Worm (Caenorhabditis elegans) whole organism, L4 larva: ENCODE data around the gene srt-24.

Source experiments
- ceh-20 ChIP-seq: fragments of 200-800 bp; sonication (Bioruptor generic); IDR thresholded peaks from 2 replicates; pipeline ENCODE4 v1.3.6; 2022; ENCODE audit warnings: missing genetic modification reagents, missing genetic modification characterization, missing compliant biosample characterization
- ceh-28 ChIP-seq: fragments of 150-350 bp; optimal IDR thresholded peaks from 2 replicates; lab custom pipeline; 2014; ENCODE audit warnings: missing biosample characterization, missing genetic modification reagents, missing genetic modification characterization
- egl-27 ChIP-seq: sonication (generic microtip); optimal IDR thresholded peaks from 3 replicates; lab custom pipeline; 2017; ENCODE audit warnings: missing biosample characterization, missing genetic modification reagents, missing genetic modification characterization
- lin-38 ChIP-seq: fragments of 200-800 bp; sonication (Bioruptor generic); IDR thresholded peaks from 2 replicates; pipeline ENCODE4 v1.3.6; 2022; ENCODE audit warnings: missing genetic modification reagents, missing genetic modification characterization, missing compliant biosample characterization
- mxl-3 ChIP-seq: fragments of 200-800 bp; sonication (Bioruptor generic); optimal IDR thresholded peaks from 2 replicates; lab custom pipeline; 2018; ENCODE audit warnings: mild to moderate bottlenecking, missing genetic modification characterization, missing compliant biosample characterization
- nhr-102 ChIP-seq: sonication (generic microtip); optimal IDR thresholded peaks from 2 replicates; lab custom pipeline; 2016; ENCODE audit warnings: mild to moderate bottlenecking, missing genetic modification characterization, moderate library complexity, missing compliant biosample characterization
- nhr-237 ChIP-seq: sonication (generic microtip); optimal IDR thresholded peaks from 2 replicates; lab custom pipeline; 2017; ENCODE audit warnings: missing biosample characterization, missing genetic modification characterization
- nhr-25 ChIP-seq: sonication (generic microtip); optimal IDR thresholded peaks from 2 replicates; lab custom pipeline; 2017; ENCODE audit warnings: missing genetic modification characterization, mild to moderate bottlenecking, missing compliant biosample characterization, antibody characterized with exemption, moderate library complexity, borderline replicate concordance; ENCODE audit not compliant: insufficient read depth
- nhr-28 ChIP-seq: fragments of 150-350 bp; optimal IDR thresholded peaks from 2 replicates; lab custom pipeline; 2014; ENCODE audit warnings: missing biosample characterization, missing genetic modification characterization
- nhr-76 ChIP-seq: fragments of 150-350 bp; optimal IDR thresholded peaks from 2 replicates; lab custom pipeline; 2014; ENCODE audit warnings: missing biosample characterization, missing genetic modification characterization
- snpc-4 ChIP-seq: fragments of 150-350 bp; optimal IDR thresholded peaks from 2 replicates; lab custom pipeline; 2014; ENCODE audit warnings: missing biosample characterization, missing genetic modification characterization
- unc-39 ChIP-seq: sonication (generic microtip); optimal IDR thresholded peaks from 2 replicates; lab custom pipeline; 2017; ENCODE audit warnings: missing biosample characterization, missing genetic modification characterization
- zfp-2 ChIP-seq: sonication (generic microtip); optimal IDR thresholded peaks from 2 replicates; lab custom pipeline; 2016; ENCODE audit warnings: mild to moderate bottlenecking, missing genetic modification characterization, missing compliant biosample characterization

- no peak for TF ChIP-seq nhr-28 (tag; lab: Kevin White, UChicago)
- no peak for TF ChIP-seq nhr-237
- TF ChIP-seq zfp-2 (tag; lab: Kevin White, UChicago) = no peak
- TF ChIP-seq snpc-4 (tag; lab: Kevin White, UChicago) = no peak
- TF ChIP-seq mxl-3 (GFP tag; lab: Kevin White, UChicago) = no peak
- TF ChIP-seq unc-39 = no peak
- no peak for TF ChIP-seq egl-27
- no peak for TF ChIP-seq ceh-28
- no peak for TF ChIP-seq nhr-76 (tag; lab: Kevin White, UChicago)
- no peak for TF ChIP-seq lin-38
- no peak for TF ChIP-seq nhr-102 (tag; lab: Kevin White, UChicago)
- TF ChIP-seq ceh-20 (GFP tag; lab: Robert Waterston, UW) = no peak
- TF ChIP-seq nhr-25 (tag; lab: Kevin White, UChicago) = no peak
Measured at ce11 chrIV:773580-773979, 42.7 kb upstream of the srt-24 start.
